Fruit fly (Drosophila melanogaster): ENCODE data around the gene ck.

Gene ck

DNA sequence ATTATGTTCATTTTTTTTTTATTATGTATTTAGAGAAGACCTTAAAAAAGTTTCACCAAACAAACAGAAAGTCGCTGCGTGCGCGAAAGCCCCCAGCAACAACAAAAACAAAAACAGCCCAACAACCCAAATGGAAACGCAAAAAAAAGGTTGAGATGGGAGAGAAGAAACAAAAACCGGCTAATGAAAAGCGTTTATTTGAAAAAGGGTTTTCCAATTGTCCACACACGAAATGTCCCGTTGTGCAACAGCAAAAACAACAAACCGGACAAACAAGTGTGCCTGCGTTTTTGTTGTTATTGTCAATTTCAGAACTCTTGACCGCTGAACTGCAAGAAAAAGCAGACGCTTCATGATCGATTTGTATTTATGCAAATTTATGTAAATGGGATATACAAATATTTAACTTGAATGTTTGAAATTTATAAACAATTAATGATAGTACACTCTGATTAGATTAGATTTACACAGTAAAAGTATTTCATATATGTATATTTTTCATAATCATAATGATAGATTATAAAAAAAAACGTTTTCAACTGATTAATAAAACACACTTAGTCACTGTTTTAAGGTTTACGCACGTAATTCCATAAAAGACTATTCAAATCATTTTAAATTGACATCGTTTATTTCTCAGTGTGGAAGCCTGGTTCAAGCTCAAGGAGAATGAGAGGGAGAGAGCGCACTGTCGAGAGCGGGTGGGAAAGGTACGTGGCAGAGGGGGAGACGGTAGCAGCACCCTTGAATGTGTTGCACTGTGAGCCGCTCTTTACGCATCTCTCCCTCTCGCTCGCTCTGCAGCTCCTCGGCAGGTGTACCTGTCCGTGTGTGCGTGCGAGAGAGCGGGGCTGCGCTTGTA lies 1.1 kb downstream of the ck start:
- peak; percentile 91 for TF ChIP-seq achi (GFP tag; optimal IDR thresholded peaks at IDR 0.05)
- peak; percentile 89; the same call in 2 of the 3 replicates for TF ChIP-seq CG6163 (GFP tag; IDR thresholded peaks at IDR 0.05)
- TF ChIP-seq CG16779 (tag; optimal IDR thresholded peaks at IDR 0.05) = peak; percentile 62
- TF ChIP-seq CG34406 (GFP tag; optimal IDR thresholded peaks at IDR 0.05) = peak; percentile 86
- peak; percentile 90 for TF ChIP-seq esn (GFP tag; optimal IDR thresholded peaks at IDR 0.05)
- peak; percentile 81 for TF ChIP-seq topi (GFP tag; optimal IDR thresholded peaks at IDR 0.05)
- TF ChIP-seq CG31627 (GFP tag; optimal IDR thresholded peaks at IDR 0.05) = peak; percentile 67
- peak; percentile 67 for TF ChIP-seq CG6854 (GFP tag; optimal IDR thresholded peaks at IDR 0.05)
- TF ChIP-seq acj6 (GFP tag; optimal IDR thresholded peaks at IDR 0.05) = peak; percentile 88
- TF ChIP-seq Hr39 (GFP tag; optimal IDR thresholded peaks at IDR 0.05) = peak; percentile 47
- peak; percentile 84 for TF ChIP-seq Ets96B (tag; optimal IDR thresholded peaks at IDR 0.05)
- TF ChIP-seq CG8319 (GFP tag; optimal IDR thresholded peaks at IDR 0.05) = peak; percentile 76
- TF ChIP-seq dsx (GFP tag; optimal IDR thresholded peaks at IDR 0.05; ENCODE audit: poor library complexity, severe bottlenecking) = peak; percentile 73
- peak; percentile 88 for TF ChIP-seq svp (GFP tag)
- peak; percentile 91 for TF ChIP-seq CG32006 (GFP tag; optimal IDR thresholded peaks at IDR 0.05)
- TF ChIP-seq CG8119 (GFP tag; IDR thresholded peaks at IDR 0.05) = peak; percentile 94
- TF ChIP-seq Eip93F (GFP tag; optimal IDR thresholded peaks at IDR 0.05) = peak; percentile 67
- TF ChIP-seq fd85E (GFP tag; optimal IDR thresholded peaks at IDR 0.05) = no peak
- peak; percentile 85 for TF ChIP-seq CG8632 (GFP tag; optimal IDR thresholded peaks at IDR 0.05)
- peak; percentile 87 for TF ChIP-seq CG10631 (GFP tag; optimal IDR thresholded peaks at IDR 0.05)
- no peak for TF ChIP-seq Hr38 (GFP tag; optimal IDR thresholded peaks at IDR 0.05)
- peak; percentile 87 for TF ChIP-seq OdsH (GFP tag; optimal IDR thresholded peaks at IDR 0.05)
- TF ChIP-seq CG6808 (GFP tag; optimal IDR thresholded peaks at IDR 0.05) = peak; percentile 90
- peak; percentile 71 for TF ChIP-seq Sox14 (GFP tag; optimal IDR thresholded peaks at IDR 0.05)
- peak; percentile 69 for TF ChIP-seq Sox15 (GFP tag; optimal IDR thresholded peaks at IDR 0.05)
- TF ChIP-seq CG3919 (GFP tag; optimal IDR thresholded peaks at IDR 0.05) = peak; percentile 91
- peak; percentile 78 for TF ChIP-seq pdm3 (GFP tag; optimal IDR thresholded peaks at IDR 0.05)
- peak; percentile 81 for TF ChIP-seq CG6792 (GFP tag; optimal IDR thresholded peaks at IDR 0.05)
- TF ChIP-seq salr (GFP tag; optimal IDR thresholded peaks at IDR 0.05) = peak; percentile 28 to 92
- peak; percentile 94 for TF ChIP-seq CG15336 (GFP tag; IDR thresholded peaks at IDR 0.05)
- TF ChIP-seq CG6276 (GFP tag; optimal IDR thresholded peaks at IDR 0.05) = peak; percentile 86
- peak; percentile 89 to 90 for TF ChIP-seq ss (GFP tag; optimal IDR thresholded peaks at IDR 0.05)
- TF ChIP-seq Eip75B (GFP tag; optimal IDR thresholded peaks at IDR 0.05) = peak; percentile 72
- TF ChIP-seq CG7368 (GFP tag; optimal IDR thresholded peaks at IDR 0.05) = peak; percentile 85
- TF ChIP-seq Ets21C (GFP tag; optimal IDR thresholded peaks at IDR 0.05) = peak; percentile 1
- TF ChIP-seq Met (GFP tag; optimal IDR thresholded peaks at IDR 0.05) = peak; percentile 84
- TF ChIP-seq CG10669 (GFP tag; optimal IDR thresholded peaks at IDR 0.05) = peak; percentile 84
- TF ChIP-seq vri (GFP tag; optimal IDR thresholded peaks at IDR 0.05) = peak; percentile 50
- peak; percentile 84 for TF ChIP-seq CG11762 (GFP tag; optimal IDR thresholded peaks at IDR 0.05; ENCODE audit: insufficient read depth)
- TF ChIP-seq Smox (GFP tag; optimal IDR thresholded peaks at IDR 0.05) = peak; percentile 79
- TF ChIP-seq cyc (GFP tag; optimal IDR thresholded peaks at IDR 0.05) = peak; percentile 82
- TF ChIP-seq eg (GFP tag; IDR thresholded peaks at IDR 0.05) = peak; percentile 90; the same call in 2 of the 3 replicates
- TF ChIP-seq Blimp-1 (GFP tag; optimal IDR thresholded peaks at IDR 0.05) = peak; percentile 76
- TF ChIP-seq fd59A (GFP tag; optimal IDR thresholded peaks at IDR 0.05) = peak; percentile 76
- peak; percentile 83 for TF ChIP-seq Hr4 (GFP tag; optimal IDR thresholded peaks at IDR 0.05)
- TF ChIP-seq CG11902 (GFP tag; optimal IDR thresholded peaks at IDR 0.05) = peak; percentile 77
- peak; percentile 78 for TF ChIP-seq Lpt (GFP tag; optimal IDR thresholded peaks at IDR 0.05)
- peak; percentile 19 for TF ChIP-seq fkh (GFP tag; optimal IDR thresholded peaks at IDR 0.05)
- TF ChIP-seq dac (GFP tag; optimal IDR thresholded peaks at IDR 0.05) = peak; percentile 64
- TF ChIP-seq Eip78C (GFP tag) = peak; percentile 98
